Fruit fly (Drosophila melanogaster) whole organism, embryonic: Measurements from ENCODE around the gene CG17097.

Experiments
- CG1024 ChIP-seq: fragments of 200-800 bp; sonication (Bioruptor generic); IDR thresholded peaks from 2 replicates; pipeline ENCODE4 v1.3.6; 2022; ENCODE audit warnings: missing biosample characterization, missing genetic modification characterization
- CG10267 ChIP-seq: fragments of 200-800 bp; sonication (Bioruptor generic); optimal IDR thresholded peaks from 2 replicates; lab custom pipeline; 2018; ENCODE audit warnings: missing biosample characterization, mild to moderate bottlenecking, missing genetic modification characterization, moderate library complexity
- CG12942 ChIP-seq: fragments of 200-800 bp; sonication (Bioruptor generic); optimal IDR thresholded peaks from 3 replicates; lab custom pipeline; 2016; ENCODE audit warnings: missing biosample characterization, missing genetic modification characterization
- CG13775 ChIP-seq: fragments of 200-800 bp; sonication (Bioruptor generic); optimal IDR thresholded peaks from 3 replicates; lab custom pipeline; 2017; ENCODE audit warnings: missing biosample characterization, mild to moderate bottlenecking, missing genetic modification characterization
- CG13894 ChIP-seq: fragments of 200-800 bp; sonication (Bioruptor generic); optimal IDR thresholded peaks from 3 replicates; lab custom pipeline; 2018; ENCODE audit warnings: missing biosample characterization, mild to moderate bottlenecking, missing genetic modification characterization, moderate library complexity
- CG14710 ChIP-seq: fragments of 200-800 bp; sonication (Bioruptor generic); optimal IDR thresholded peaks from 3 replicates; lab custom pipeline; 2019; ENCODE audit warnings: missing biosample characterization, mild to moderate bottlenecking, missing genetic modification characterization, moderate library complexity
- CG15073 ChIP-seq: fragments of 200-800 bp; sonication (Bioruptor generic); optimal IDR thresholded peaks from 2 replicates; lab custom pipeline; 2016; ENCODE audit warnings: missing biosample characterization, missing genetic modification characterization
- CG1602 ChIP-seq: fragments of 200-800 bp; sonication (Bioruptor generic); optimal IDR thresholded peaks from 3 replicates; lab custom pipeline; 2016; ENCODE audit warnings: missing biosample characterization, missing genetic modification characterization
- CG2129 ChIP-seq: fragments of 200-800 bp; sonication (Bioruptor generic); IDR thresholded peaks from 2 replicates; pipeline ENCODE4 v1.3.6; 2022; ENCODE audit warnings: missing biosample characterization, missing genetic modification characterization; ENCODE audit not compliant: partially characterized antibody
- CG3065 ChIP-seq: fragments of 200-800 bp; sonication (Bioruptor generic); optimal IDR thresholded peaks from 2 replicates; lab custom pipeline; 2016; ENCODE audit warnings: missing biosample characterization, missing genetic modification characterization
- CG31388 ChIP-seq: fragments of 200-800 bp; sonication (Bioruptor generic); optimal IDR thresholded peaks from 2 replicates; lab custom pipeline; 2016; ENCODE audit warnings: missing biosample characterization, missing genetic modification characterization
- CG42726 ChIP-seq: fragments of 200-800 bp; sonication (Bioruptor generic); IDR thresholded peaks from 2 replicates; pipeline ENCODE4 v1.3.6; 2022; ENCODE audit warnings: missing biosample characterization, missing genetic modification characterization; ENCODE audit not compliant: partially characterized antibody
- CG6791 ChIP-seq: fragments of 200-800 bp; sonication (Bioruptor generic); IDR thresholded peaks from 3 replicates; pipeline ENCODE4 v1.3.6; 2022; ENCODE audit warnings: missing biosample characterization, missing genetic modification characterization; ENCODE audit not compliant: partially characterized antibody
- CG7963 ChIP-seq: fragments of 200-800 bp; sonication (Bioruptor generic); IDR thresholded peaks from 3 replicates; pipeline ENCODE4 v1.3.6; 2022; ENCODE audit warnings: missing biosample characterization, missing genetic modification characterization; ENCODE audit not compliant: partially characterized antibody
- CG8359 ChIP-seq: fragments of 200-800 bp; sonication (Bioruptor generic); optimal IDR thresholded peaks from 2 replicates; lab custom pipeline; 2017; ENCODE audit warnings: missing biosample characterization, mild to moderate bottlenecking, missing genetic modification characterization, borderline replicate concordance
- CG9817 ChIP-seq: fragments of 200-800 bp; sonication (Bioruptor generic); optimal IDR thresholded peaks from 2 replicates; lab custom pipeline; 2018; ENCODE audit warnings: missing biosample characterization, mild to moderate bottlenecking, missing genetic modification characterization, moderate library complexity
- Dad ChIP-seq: fragments of 200-800 bp; sonication (Bioruptor generic); optimal IDR thresholded peaks from 3 replicates; lab custom pipeline; 2016; ENCODE audit warnings: missing biosample characterization, missing genetic modification characterization
- Eip74EF ChIP-seq, 2 experiments: fragments of 200-800 bp in 1 of 2; fragments of >200 bp in 1 of 2; sonication (Bioruptor generic) in 1 of 2; optimal IDR thresholded peaks; 2 replicates each; lab custom pipeline; 2017 to 2019; ENCODE audit warnings: missing biosample characterization in 2 of 2, missing genetic modification characterization in 2 of 2, mild to moderate bottlenecking in 1 of 2, moderate library complexity in 1 of 2
- Ets97D ChIP-seq: fragments of 200-800 bp; sonication (Bioruptor generic); optimal IDR thresholded peaks from 3 replicates; lab custom pipeline; 2016; ENCODE audit warnings: missing biosample characterization, missing genetic modification characterization
- Fer3 ChIP-seq: fragments of 200-800 bp; sonication (Bioruptor generic); optimal IDR thresholded peaks from 2 replicates; lab custom pipeline; 2018; ENCODE audit warnings: missing biosample characterization, mild to moderate bottlenecking, missing genetic modification characterization, moderate library complexity
- HLH3B ChIP-seq: fragments of 200-800 bp; sonication (Bioruptor generic); IDR thresholded peaks from 2 replicates; pipeline ENCODE4 v1.3.6; 2022; ENCODE audit warnings: missing biosample characterization, missing genetic modification characterization
- Hr39 ChIP-seq: fragments of >200 bp; optimal IDR thresholded peaks from 2 replicates; lab custom pipeline; 2017
- Neu2 ChIP-seq: fragments of 200-800 bp; sonication (Bioruptor generic); optimal IDR thresholded peaks from 3 replicates; lab custom pipeline; 2016; ENCODE audit warnings: missing biosample characterization, missing genetic modification characterization, borderline replicate concordance
- Optix ChIP-seq: fragments of 200-800 bp; sonication (Bioruptor generic); IDR thresholded peaks from 3 replicates; pipeline ENCODE4 v1.3.6; 2022; ENCODE audit warnings: missing biosample characterization, missing genetic modification characterization
- PHDP ChIP-seq: fragments of 200-800 bp; sonication (Bioruptor generic); optimal IDR thresholded peaks from 3 replicates; lab custom pipeline; 2018; ENCODE audit warnings: missing biosample characterization, mild to moderate bottlenecking, missing genetic modification characterization, moderate library complexity
- az2 ChIP-seq: fragments of 200-800 bp; sonication (Bioruptor generic); optimal IDR thresholded peaks from 3 replicates; lab custom pipeline; 2016; ENCODE audit warnings: missing biosample characterization, missing genetic modification characterization
- bigmax ChIP-seq: fragments of 200-800 bp; sonication (Bioruptor generic); optimal IDR thresholded peaks from 2 replicates; lab custom pipeline; 2018; ENCODE audit warnings: missing biosample characterization, mild to moderate bottlenecking, missing genetic modification characterization
- br ChIP-seq: fragments of >200 bp; optimal IDR thresholded peaks from 2 replicates; lab custom pipeline; 2017
- bsh ChIP-seq, 2 experiments: fragments of 200-800 bp; sonication (Bioruptor generic); optimal IDR thresholded peaks; 2 replicates each; lab custom pipeline; 2017 to 2018; ENCODE audit warnings: mild to moderate bottlenecking in 2 of 2, missing biosample characterization in 2 of 2, missing genetic modification characterization in 2 of 2, moderate library complexity in 1 of 2
- cato ChIP-seq: fragments of 200-800 bp; sonication (Bioruptor generic); optimal IDR thresholded peaks from 2 replicates; lab custom pipeline; 2016; ENCODE audit warnings: missing biosample characterization, missing genetic modification characterization, borderline replicate concordance
- croc ChIP-seq: fragments of 200-800 bp; sonication (Bioruptor generic); conservative IDR thresholded peaks from 3 replicates; pipeline ENCODE4 v1.3.6; 2022; ENCODE audit warnings: missing biosample characterization, missing genetic modification characterization
- dati ChIP-seq: fragments of 200-800 bp; sonication (Bioruptor generic); IDR thresholded peaks from 2 replicates; pipeline ENCODE4 v1.3.6; 2022; ENCODE audit warnings: missing biosample characterization, missing genetic modification characterization
- dpn ChIP-seq, 2 experiments: fragments of 200-800 bp; sonication (Bioruptor generic); optimal IDR thresholded peaks; 3 replicates each; lab custom pipeline; 2016; ENCODE audit warnings: missing biosample characterization in 2 of 2, missing genetic modification characterization in 2 of 2
- inv ChIP-seq: fragments of 200-800 bp; sonication (Bioruptor generic); IDR thresholded peaks from 2 replicates; pipeline ENCODE4 v1.3.6; 2022; ENCODE audit warnings: missing biosample characterization, missing genetic modification characterization; ENCODE audit not compliant: partially characterized antibody
- lab ChIP-seq: fragments of 200-800 bp; sonication (Bioruptor generic); optimal IDR thresholded peaks from 3 replicates; lab custom pipeline; 2017; ENCODE audit warnings: missing biosample characterization, missing genetic modification characterization, mild to moderate bottlenecking, moderate library complexity, missing genetic modification reagents
- otp ChIP-seq: fragments of 200-800 bp; sonication (Bioruptor generic); IDR thresholded peaks from 3 replicates; pipeline ENCODE4, ENCODE4 v1.3.6; 2022; ENCODE audit warnings: missing biosample characterization, missing genetic modification characterization
- pnt ChIP-seq: fragments of 200-800 bp; sonication (Bioruptor generic); optimal IDR thresholded peaks from 3 replicates; lab custom pipeline; 2016; ENCODE audit warnings: missing biosample characterization, missing genetic modification characterization
- prd ChIP-seq, 3 experiments: fragments of >200 bp in 2 of 3; fragments of 200-800 bp in 1 of 3; sonication (Bioruptor generic) in 1 of 3; optimal IDR thresholded peaks in 2 of 3; IDR thresholded peaks in 1 of 3; 2 replicates in 2 of 3; 3 replicates in 1 of 3; pipeline versions ENCODE4 v1.3.6 to Lab custom; 2017 to 2022; ENCODE audit warnings: missing biosample characterization in 1 of 3, missing genetic modification characterization in 1 of 3
- scrt ChIP-seq: fragments of 200-800 bp; sonication (Bioruptor generic); optimal IDR thresholded peaks from 2 replicates; lab custom pipeline; 2018; ENCODE audit warnings: missing biosample characterization, mild to moderate bottlenecking, missing genetic modification characterization, moderate library complexity
- seq ChIP-seq: fragments of 200-800 bp; sonication (Bioruptor generic); IDR thresholded peaks from 2 replicates; pipeline ENCODE4 v1.3.6; 2022; ENCODE audit warnings: missing biosample characterization, missing genetic modification characterization
- sim ChIP-seq: fragments of 200-800 bp; sonication (Bioruptor generic); IDR thresholded peaks from 2 replicates; pipeline ENCODE4 v1.3.6; 2022; ENCODE audit warnings: missing biosample characterization, missing genetic modification characterization
- slp2 ChIP-seq: fragments of 200-800 bp; sonication (Bioruptor generic); optimal IDR thresholded peaks from 2 replicates; lab custom pipeline; 2016; ENCODE audit warnings: missing biosample characterization, missing genetic modification characterization
- stc ChIP-seq: fragments of 200-800 bp; sonication (Bioruptor generic); IDR thresholded peaks from 2 replicates; pipeline ENCODE4 v1.3.6; 2022; ENCODE audit warnings: missing biosample characterization, missing genetic modification characterization
- usp ChIP-seq: fragments of >200 bp; optimal IDR thresholded peaks from 2 replicates; lab custom pipeline; 2017; ENCODE audit warnings: missing biosample characterization, missing genetic modification characterization
- vnd ChIP-seq: fragments of 200-800 bp; sonication (Bioruptor generic); IDR thresholded peaks from 3 replicates; pipeline ENCODE4 v1.3.6; 2022; ENCODE audit warnings: missing biosample characterization, missing genetic modification characterization; ENCODE audit not compliant: partially characterized antibody
- vvl ChIP-seq: fragments of 200-800 bp; sonication (Bioruptor generic); IDR thresholded peaks from 2 replicates; pipeline ENCODE4 v1.3.6; 2022; ENCODE audit warnings: missing biosample characterization, missing genetic modification characterization
- zen ChIP-seq: fragments of 200-800 bp; sonication (Bioruptor generic); optimal IDR thresholded peaks from 3 replicates; lab custom pipeline; 2018; ENCODE audit warnings: missing biosample characterization, mild to moderate bottlenecking, missing genetic modification characterization, moderate library complexity
- zf30C ChIP-seq: fragments of 200-800 bp; sonication (Bioruptor generic); optimal IDR thresholded peaks from 3 replicates; lab custom pipeline; 2018; ENCODE audit warnings: missing biosample characterization, mild to moderate bottlenecking, missing genetic modification characterization

Gene CG17097

DNA sequence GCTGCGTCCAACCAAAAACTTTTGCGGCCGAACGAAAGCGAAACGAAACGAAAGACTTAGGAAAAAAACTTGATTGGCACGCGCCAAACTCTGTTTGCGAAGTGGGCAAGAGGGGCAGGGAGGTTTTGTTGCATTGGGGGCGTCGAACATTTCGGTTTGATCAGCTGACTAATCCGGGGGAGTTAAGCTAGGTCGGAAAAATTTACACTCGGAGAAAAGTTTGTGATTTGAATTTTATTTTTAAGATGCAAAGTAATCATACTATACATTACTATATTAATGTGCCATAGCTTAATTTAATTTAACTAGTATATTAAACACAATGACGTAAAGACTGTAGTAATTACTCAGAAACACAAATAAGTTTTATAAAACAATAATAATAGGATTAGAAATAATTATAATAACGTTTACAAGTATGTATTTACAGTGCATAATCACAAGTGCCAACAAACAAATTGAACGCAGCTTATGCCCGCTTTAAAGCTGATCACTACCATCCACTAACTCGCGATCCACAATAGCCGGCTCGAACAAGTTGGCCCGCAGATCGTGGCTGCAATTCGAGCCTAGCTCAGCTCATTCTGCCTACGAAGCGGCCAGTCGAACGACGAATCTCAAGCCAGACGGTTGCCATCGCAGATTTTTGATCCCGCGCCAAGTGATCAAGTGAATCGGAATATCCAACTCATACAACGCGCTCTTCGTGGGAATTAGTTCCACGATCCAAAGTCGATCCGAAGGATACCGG, 15.4 kb downstream of the CG17097 start, which contains the start of gene CG31871 (continued):
- TF ChIP-seq vvl (peak; percentile 79), Eip74EF (GFP tag; optimal IDR thresholded peaks at IDR 0.05; lab: Kevin White, UChicago) (peak in 1 of 2 experiments; percentile 72), CG15073 (GFP tag; lab: Kevin White, UChicago) (no peak), CG31388 (GFP tag; lab: Kevin White, UChicago) (no peak), CG13894 (tag; lab: Kevin White, UChicago) (no peak), bsh (GFP tag; optimal IDR thresholded peaks at IDR 0.05; lab: Kevin White, UChicago) (peak in 1 of 2 experiments; percentile 81), zen (peak; percentile 15), bigmax (GFP tag; lab: Kevin White, UChicago) (no peak), CG14710 (tag; lab: Kevin White, UChicago) (peak; percentile 72), Optix (GFP tag; lab: Robert Waterston, UW) (no peak), usp (no peak), CG1602 (peak; percentile 21), br (lab: Kevin White, UChicago) (no peak), dpn (GFP tag; optimal IDR thresholded peaks at IDR 0.05; lab: Kevin White, UChicago) (peak in 1 of 2 experiments; percentile 67), CG12942 (GFP tag; lab: Kevin White, UChicago) (peak; percentile 35), seq (GFP tag; lab: Robert Waterston, UW) (peak; percentile 38; the same call in 1 of the 2 replicates), inv (GFP tag; lab: Robert Waterston, UW) (no peak), CG3065 (GFP tag; lab: Kevin White, UChicago) (no peak), CG13775 (peak; percentile 57), lab (GFP tag; lab: Kevin White, UChicago) (peak; percentile 67), dati (GFP tag; lab: Robert Waterston, UW) (no peak), az2 (GFP tag; lab: Kevin White, UChicago) (peak; percentile 64), sim (GFP tag; lab: Robert Waterston, UW) (no peak), scrt (GFP tag; lab: Kevin White, UChicago) (peak; percentile 42), vnd (GFP tag; lab: Robert Waterston, UW) (no peak), Fer3 (tag; lab: Kevin White, UChicago) (peak; percentile 57), cato (peak; percentile 12), Ets97D (GFP tag; lab: Kevin White, UChicago) (no peak), CG42726 (GFP tag; lab: Robert Waterston, UW) (no peak), CG6791 (no peak), otp (GFP tag; lab: Robert Waterston, UW) (no peak), Hr39 (lab: Kevin White, UChicago) (no peak), CG9817 (tag; lab: Kevin White, UChicago) (peak; percentile 59), slp2 (no peak), pnt (GFP tag; lab: Kevin White, UChicago) (no peak), HLH3B (peak; percentile 73), CG1024 (GFP tag; lab: Robert Waterston, UW) (0 out of 2 replicates have a peak, but pooled peaks have one; percentile 20), CG7963 (GFP tag; lab: Robert Waterston, UW) (no peak), prd (optimal IDR thresholded peaks at IDR 0.05; lab: Kevin White, UChicago) (no peak), prd (GFP tag; IDR thresholded peaks at IDR 0.05; lab: Robert Waterston, UW) (peak; percentile 67), Dad (GFP tag; lab: Kevin White, UChicago) (no peak), zf30C (GFP tag; lab: Kevin White, UChicago) (no peak), CG10267 (tag; lab: Kevin White, UChicago) (peak; percentile 72), CG2129 (GFP tag; lab: Robert Waterston, UW) (no peak), Neu2 (GFP tag; lab: Kevin White, UChicago) (no peak), CG8359 (GFP tag; lab: Kevin White, UChicago) (peak; percentile 2), PHDP (tag; lab: Kevin White, UChicago) (peak; percentile 80), croc (GFP tag; lab: Robert Waterston, UW) (peak; percentile 65), stc (GFP tag; lab: Robert Waterston, UW) (peak; percentile 77)
